Comparison of ENCODE assay signal across 8 worm cellular contexts in genomic region chrV:14504774-14505173, ce11.
TF ChIP-seq lines count a peak whose summit lies in the region.

No protein-coding gene starts in this region.

TF ChIP-seq in whole organism, L1 larva, 84 proteins besides CTCF, POLR2A, EP300 and RAD21 (continues in another document):
- TF ChIP-seq elt-3 (tag; optimal IDR thresholded peaks at IDR 0.05; lab: Kevin White, UChicago) (no peak), ets-5 (GFP tag; IDR thresholded peaks at IDR 0.05; lab: Robert Waterston, UW) (no peak), pqm-1 (tag; optimal IDR thresholded peaks at IDR 0.05; lab: Kevin White, UChicago) (no peak), mep-1 (tag; optimal IDR thresholded peaks at IDR 0.05; lab: Kevin White, UChicago) (no peak), unc-30 (tag; optimal IDR thresholded peaks at IDR 0.05; lab: Kevin White, UChicago) (no peak), sup-37 (GFP tag; optimal IDR thresholded peaks at IDR 0.05; lab: Kevin White, UChicago) (no peak), hlh-4 (tag; optimal IDR thresholded peaks at IDR 0.05; lab: Kevin White, UChicago) (no peak), ceh-88 (GFP tag; IDR thresholded peaks at IDR 0.05; lab: Robert Waterston, UW) (no peak), C04F5.9 (tag; optimal IDR thresholded peaks at IDR 0.05; lab: Kevin White, UChicago) (no peak), rnt-1 (tag; optimal IDR thresholded peaks at IDR 0.05; lab: Kevin White, UChicago) (peak; percentile 20), lin-35 (GFP tag; optimal IDR thresholded peaks at IDR 0.05; lab: Kevin White, UChicago) (no peak), sox-4 (tag; optimal IDR thresholded peaks at IDR 0.05; lab: Kevin White, UChicago) (no peak)

TF ChIP-seq in whole organism, L2 larva, 48 proteins besides CTCF, POLR2A, EP300 and RAD21:
- TF ChIP-seq lin-39 (tag; optimal IDR thresholded peaks at IDR 0.05; lab: Kevin White, UChicago) = no peak
- TF ChIP-seq ceh-16 (tag; optimal IDR thresholded peaks at IDR 0.05; lab: Kevin White, UChicago) = peak; percentile 41
- no peak for TF ChIP-seq lsy-2 (tag; optimal IDR thresholded peaks at IDR 0.05; lab: Kevin White, UChicago)
- no peak for TF ChIP-seq ztf-4 (tag; optimal IDR thresholded peaks at IDR 0.05; lab: Kevin White, UChicago)
- TF ChIP-seq gmeb-1 (tag; optimal IDR thresholded peaks at IDR 0.05; lab: Kevin White, UChicago) = no peak
- TF ChIP-seq fos-1 (tag; optimal IDR thresholded peaks at IDR 0.05; lab: Kevin White, UChicago) = peak; percentile 68
- TF ChIP-seq snpc-4 (tag; optimal IDR thresholded peaks at IDR 0.05; lab: Kevin White, UChicago) = no peak
- no peak for TF ChIP-seq mbf-1 (tag; optimal IDR thresholded peaks at IDR 0.05; lab: Kevin White, UChicago)
- no peak for TF ChIP-seq nhr-21 (tag; optimal IDR thresholded peaks at IDR 0.05; lab: Kevin White, UChicago)
- TF ChIP-seq unc-62 (GFP tag; optimal IDR thresholded peaks at IDR 0.05; lab: Kevin White, UChicago) = no peak

TF ChIP-seq in whole organism, L3 larva, 47 proteins besides CTCF, POLR2A, EP300 and RAD21:
- TF ChIP-seq elt-2 (tag; optimal IDR thresholded peaks at IDR 0.05; lab: Kevin White, UChicago) = peak; percentile 2
- no peak for TF ChIP-seq fkh-2 (tag; optimal IDR thresholded peaks at IDR 0.05; lab: Kevin White, UChicago)
TF ChIP-seq in whole organism, L3 larva: peak in this region for 1.

TF ChIP-seq in whole organism, L4 larva, 104 proteins besides CTCF, POLR2A, EP300 and RAD21:
- TF ChIP-seq mep-1 (tag; optimal IDR thresholded peaks at IDR 0.05; lab: Kevin White, UChicago) (peak; percentile 23), zfp-3 (GFP tag; conservative IDR thresholded peaks at IDR 0.05; lab: Robert Waterston, UW) (no peak), ctbp-1 (GFP tag; IDR thresholded peaks at IDR 0.05; lab: Robert Waterston, UW) (no peak), nhr-11 (tag; optimal IDR thresholded peaks at IDR 0.05; lab: Kevin White, UChicago) (no peak), hlh-11 (tag; optimal IDR thresholded peaks at IDR 0.05; lab: Kevin White, UChicago) (peak; percentile 6), nhr-28 (tag; optimal IDR thresholded peaks at IDR 0.05; lab: Kevin White, UChicago) (peak; percentile 14), dmd-6 (GFP tag; IDR thresholded peaks at IDR 0.05; lab: Robert Waterston, UW) (peak; percentile 27; the same call in 1 of the 2 replicates), mxl-3 (GFP tag; optimal IDR thresholded peaks at IDR 0.05; lab: Kevin White, UChicago) (peak; percentile 30)

TF ChIP-seq in whole organism, early embryonic, 17 proteins besides CTCF, POLR2A, EP300 and RAD21:
- TF ChIP-seq sea-1 (GFP tag; conservative IDR thresholded peaks at IDR 0.05; lab: Robert Waterston, UW) (0 out of 2 replicates have a peak, but pooled peaks have one; percentile 45), ceh-36 (tag; optimal IDR thresholded peaks at IDR 0.05; lab: Kevin White, UChicago) (no peak), hmbx-1 (tag; optimal IDR thresholded peaks at IDR 0.05; lab: Kevin White, UChicago) (no peak), hnd-1 (tag; optimal IDR thresholded peaks at IDR 0.05; lab: Kevin White, UChicago) (no peak), ama-1 (optimal IDR thresholded peaks at IDR 0.05; lab: Kevin White, UChicago) (no peak), tra-4 (tag; optimal IDR thresholded peaks at IDR 0.05; lab: Kevin White, UChicago) (no peak), flt-1 (GFP tag; IDR thresholded peaks at IDR 0.05; lab: Robert Waterston, UW) (no peak), tbx-11 (GFP tag; IDR thresholded peaks at IDR 0.05; lab: Robert Waterston, UW) (no peak), ceh-13 (GFP tag; optimal IDR thresholded peaks at IDR 0.05; lab: Kevin White, UChicago) (no peak), aly-1 (tag; optimal IDR thresholded peaks at IDR 0.05; lab: Kevin White, UChicago) (no peak), B0310.2 (tag; optimal IDR thresholded peaks at IDR 0.05; lab: Kevin White, UChicago) (no peak), tbx-37 (GFP tag; conservative IDR thresholded peaks at IDR 0.05; lab: Robert Waterston, UW) (no peak), hmg-4 (GFP tag; optimal IDR thresholded peaks at IDR 0.05; lab: Kevin White, UChicago) (peak; percentile 44), scrt-1 (GFP tag; IDR thresholded peaks at IDR 0.05; lab: Robert Waterston, UW) (0 out of 2 replicates have a peak, but pooled peaks have one; percentile 49), ets-7 (tag; optimal IDR thresholded peaks at IDR 0.05; lab: Kevin White, UChicago) (no peak), pes-1 (GFP tag; IDR thresholded peaks at IDR 0.05; lab: Robert Waterston, UW) (peak; percentile 29; the same call in 1 of the 2 replicates)
TF ChIP-seq in whole organism, early embryonic: peak in this region for 4.

TF ChIP-seq in whole organism, late embryonic, 69 proteins besides CTCF, POLR2A, EP300 and RAD21:
- peak; percentile 3 for TF ChIP-seq lin-11 (tag; optimal IDR thresholded peaks at IDR 0.05; lab: Kevin White, UChicago)
- TF ChIP-seq dmd-4 (tag; optimal IDR thresholded peaks at IDR 0.05; lab: Kevin White, UChicago; ENCODE audit: borderline replicate concordance) = no peak

TF ChIP-seq in whole organism, mixed stage, embryonic, 35 proteins besides CTCF, POLR2A, EP300 and RAD21:
- no peak for TF ChIP-seq zip-8 (tag; optimal IDR thresholded peaks at IDR 0.05; lab: Kevin White, UChicago)
- TF ChIP-seq drap-1 (GFP tag; optimal IDR thresholded peaks at IDR 0.05; lab: Kevin White, UChicago) = peak; percentile 66
- peak; percentile 29 for TF ChIP-seq M03D4.4 (tag; optimal IDR thresholded peaks at IDR 0.05; lab: Kevin White, UChicago)

TF ChIP-seq in whole organism, young adult, 124 proteins besides CTCF, POLR2A, EP300 and RAD21:
- TF ChIP-seq nfyb-1 (GFP tag; IDR thresholded peaks at IDR 0.05; lab: Robert Waterston, UW) = no peak
- TF ChIP-seq nhr-80 (tag; optimal IDR thresholded peaks at IDR 0.05; lab: Kevin White, UChicago) = peak; percentile 43
- no peak for TF ChIP-seq F49E8.2 (tag; optimal IDR thresholded peaks at IDR 0.05; lab: Kevin White, UChicago; ENCODE audit: insufficient read depth)
- 0 out of 2 replicates have a peak, but pooled peaks have one; percentile 15 for TF ChIP-seq dox-1 (GFP tag; IDR thresholded peaks at IDR 0.05; lab: Robert Waterston, UW)
- no peak for TF ChIP-seq T07F8.4 (tag; optimal IDR thresholded peaks at IDR 0.05; lab: Kevin White, UChicago)
- no peak for TF ChIP-seq lin-54 (GFP tag; optimal IDR thresholded peaks at IDR 0.05; lab: Kevin White, UChicago)
- no peak for TF ChIP-seq ceh-79 (tag; optimal IDR thresholded peaks at IDR 0.05; lab: Kevin White, UChicago)
- TF ChIP-seq chd-7 (tag; optimal IDR thresholded peaks at IDR 0.05; lab: Kevin White, UChicago) = no peak
- TF ChIP-seq zfh-2 (GFP tag; conservative IDR thresholded peaks at IDR 0.05; lab: Robert Waterston, UW) = peak; percentile 37; the same call in 1 of the 2 replicates
- no peak for TF ChIP-seq cebp-2 (GFP tag; IDR thresholded peaks at IDR 0.05; lab: Robert Waterston, UW)
